Worm (Caenorhabditis elegans): ENCODE results near the gene blos-7.

- TF ChIP-seq him-1 (tag; optimal IDR thresholded peaks at IDR 0.05): no peak
- TF ChIP-seq dao-5 (tag; optimal IDR thresholded peaks at IDR 0.05): no peak
These were observed 26.0 kb upstream of the blos-7 start for ce11 chrIV:3608547-3609222.
